Worm (Caenorhabditis elegans) whole organism, L4 larva: ENCODE results near the gene F58D12.1.
A peak's percentile ranks its signal among the peaks of the same experiment; 100 is the strongest.

Experiments
- F10B5.3 ChIP-seq: sonication (generic microtip); optimal IDR thresholded peaks from 2 replicates; lab custom pipeline; 2016; ENCODE audit warnings: mild to moderate bottlenecking, missing genetic modification characterization, missing compliant biosample characterization
- F26F4.8 ChIP-seq: fragments of 200-800 bp; sonication (Bioruptor generic); conservative IDR thresholded peaks from 2 replicates; pipeline ENCODE4 v1.3.6; 2022; ENCODE audit warnings: missing genetic modification characterization, missing compliant biosample characterization
- F37D6.2 ChIP-seq: sonication (generic microtip); optimal IDR thresholded peaks from 2 replicates; lab custom pipeline; 2016; ENCODE audit warnings: mild to moderate bottlenecking, missing genetic modification characterization, missing compliant biosample characterization
- R02D3.7 ChIP-seq: fragments of 150-350 bp; sonication (generic microtip); optimal IDR thresholded peaks from 3 replicates; lab custom pipeline; 2014; ENCODE audit warnings: missing biosample characterization, missing genetic modification characterization
- ZK546.5 ChIP-seq, 2 experiments: sonication (generic microtip); optimal IDR thresholded peaks; 2 replicates each; lab custom pipeline; 2017; ENCODE audit warnings: missing biosample characterization in 2 of 2, missing genetic modification characterization in 2 of 2
- aha-1 ChIP-seq: fragments of 150-350 bp; peaks from one replicate; lab custom pipeline; 2014; ENCODE audit warnings: missing biosample characterization, missing genetic modification characterization
- ceh-28 ChIP-seq: fragments of 150-350 bp; optimal IDR thresholded peaks from 2 replicates; lab custom pipeline; 2014; ENCODE audit warnings: missing biosample characterization, missing genetic modification reagents, missing genetic modification characterization
- ceh-32 ChIP-seq: sonication (generic microtip); optimal IDR thresholded peaks from 2 replicates; lab custom pipeline; 2016; ENCODE audit warnings: mild to moderate bottlenecking, missing genetic modification characterization, missing compliant biosample characterization; ENCODE audit not compliant: poor library complexity
- ceh-82 ChIP-seq: sonication (generic microtip); optimal IDR thresholded peaks from 2 replicates; lab custom pipeline; 2017; ENCODE audit warnings: missing biosample characterization, missing genetic modification characterization
- cey-2 ChIP-seq: sonication (generic microtip); optimal IDR thresholded peaks from 3 replicates; lab custom pipeline; 2017; ENCODE audit warnings: missing genetic modification characterization, mild to moderate bottlenecking, missing compliant biosample characterization, antibody characterized with exemption, borderline replicate concordance; ENCODE audit not compliant: insufficient read depth
- ctbp-1 ChIP-seq: fragments of 200-800 bp; sonication (Bioruptor generic); IDR thresholded peaks from 2 replicates; pipeline ENCODE4 v1.3.6; 2022; ENCODE audit warnings: missing genetic modification reagents, missing genetic modification characterization, missing compliant biosample characterization
- daf-16 ChIP-seq, 3 experiments: sonication (generic microtip); optimal IDR thresholded peaks; 2 replicates each; lab custom pipeline; 2016 to 2017; ENCODE audit warnings: missing genetic modification characterization in 3 of 3, missing genetic modification reagents in 3 of 3, mild to moderate bottlenecking in 2 of 3, missing compliant biosample characterization in 2 of 3, missing biosample characterization in 1 of 3, moderate library complexity in 1 of 3
- daf-19 ChIP-seq: fragments of 200-800 bp; sonication (Bioruptor generic); conservative IDR thresholded peaks from 2 replicates; pipeline ENCODE4 v1.3.6; 2022; ENCODE audit warnings: missing genetic modification characterization, missing compliant biosample characterization
- egl-27 ChIP-seq: sonication (generic microtip); optimal IDR thresholded peaks from 3 replicates; lab custom pipeline; 2017; ENCODE audit warnings: missing biosample characterization, missing genetic modification reagents, missing genetic modification characterization
- egl-43 ChIP-seq: fragments of 200-800 bp; sonication (Bioruptor generic); IDR thresholded peaks from 2 replicates; pipeline ENCODE4 v1.3.6; 2022; ENCODE audit warnings: missing genetic modification reagents, missing genetic modification characterization, missing compliant biosample characterization
- fkh-10 ChIP-seq: fragments of 150-350 bp; optimal IDR thresholded peaks from 2 replicates; lab custom pipeline; 2014; ENCODE audit warnings: missing biosample characterization, missing genetic modification reagents, missing genetic modification characterization
- fos-1 ChIP-seq: fragments of 150-350 bp; optimal IDR thresholded peaks from 2 replicates; lab custom pipeline; 2014; ENCODE audit warnings: missing biosample characterization, missing genetic modification characterization
- hif-1 ChIP-seq, 2 experiments: sonication (generic microtip); optimal IDR thresholded peaks; 2 replicates each; lab custom pipeline; 2016 to 2017; ENCODE audit warnings: missing compliant biosample characterization in 2 of 2, missing genetic modification characterization in 2 of 2, missing genetic modification reagents in 2 of 2, missing genotype in 2 of 2, mild to moderate bottlenecking in 1 of 2
- hlh-11 ChIP-seq: fragments of 200-800 bp; sonication (Bioruptor generic); optimal IDR thresholded peaks from 2 replicates; lab custom pipeline; 2018; ENCODE audit warnings: mild to moderate bottlenecking, missing genetic modification characterization, missing compliant biosample characterization
- lim-7 ChIP-seq: fragments of 200-800 bp; sonication (Bioruptor generic); IDR thresholded peaks from 2 replicates; pipeline ENCODE4 v1.3.6; 2022; ENCODE audit warnings: missing genetic modification characterization, missing compliant biosample characterization
- madf-9 ChIP-seq: fragments of 200-800 bp; sonication (Bioruptor generic); conservative IDR thresholded peaks from 2 replicates; pipeline ENCODE4 v1.3.6; 2022; ENCODE audit warnings: missing genetic modification reagents, missing genetic modification characterization, missing compliant biosample characterization
- mep-1 ChIP-seq: fragments of 150-350 bp; sonication (generic microtip); optimal IDR thresholded peaks from 3 replicates; lab custom pipeline; 2014; ENCODE audit warnings: missing biosample characterization, missing genetic modification characterization
- nhr-25 ChIP-seq: sonication (generic microtip); optimal IDR thresholded peaks from 2 replicates; lab custom pipeline; 2017; ENCODE audit warnings: missing genetic modification characterization, mild to moderate bottlenecking, missing compliant biosample characterization, antibody characterized with exemption, moderate library complexity, borderline replicate concordance; ENCODE audit not compliant: insufficient read depth
- nhr-28 ChIP-seq: fragments of 150-350 bp; optimal IDR thresholded peaks from 2 replicates; lab custom pipeline; 2014; ENCODE audit warnings: missing biosample characterization, missing genetic modification characterization
- nhr-41 ChIP-seq: fragments of 200-800 bp; sonication (Bioruptor generic); IDR thresholded peaks from 2 replicates; pipeline ENCODE4 v1.3.6; 2022; ENCODE audit warnings: missing genetic modification reagents, missing genetic modification characterization, missing compliant biosample characterization
- nhr-76 ChIP-seq: fragments of 150-350 bp; optimal IDR thresholded peaks from 2 replicates; lab custom pipeline; 2014; ENCODE audit warnings: missing biosample characterization, missing genetic modification characterization
- pqm-1 ChIP-seq: sonication (generic microtip); optimal IDR thresholded peaks from 2 replicates; lab custom pipeline; 2017; ENCODE audit warnings: missing biosample characterization, missing genetic modification characterization
- sdz-12 ChIP-seq: fragments of 200-800 bp; sonication (Bioruptor generic); optimal IDR thresholded peaks from 2 replicates; lab custom pipeline; 2018; ENCODE audit warnings: mild to moderate bottlenecking, missing genetic modification characterization, missing compliant biosample characterization
- spr-3 ChIP-seq: fragments of 200-800 bp; sonication (Bioruptor generic); optimal IDR thresholded peaks from 2 replicates; lab custom pipeline; 2018; ENCODE audit warnings: mild to moderate bottlenecking, missing genetic modification characterization, missing compliant biosample characterization
- tra-1 ChIP-seq: fragments of 200-800 bp; sonication (Bioruptor generic); IDR thresholded peaks from 2 replicates; pipeline ENCODE4 v1.3.6; 2022; ENCODE audit warnings: missing genetic modification reagents, missing genetic modification characterization, missing compliant biosample characterization
- unc-62 ChIP-seq, 3 experiments: fragments of 150-350 bp in 1 of 3; sonication (generic microtip); optimal IDR thresholded peaks in 2 of 3; peaks in 1 of 3; 1 replicate in 1 of 3; 2 replicates in 2 of 3; lab custom pipeline; 2014 to 2017; ENCODE audit warnings: missing biosample characterization in 3 of 3, missing genetic modification characterization in 3 of 3, missing genetic modification reagents in 3 of 3, missing genotype in 1 of 3
- zip-2 ChIP-seq: fragments of 150-350 bp; optimal IDR thresholded peaks from 2 replicates; lab custom pipeline; 2014; ENCODE audit warnings: missing biosample characterization, missing genetic modification characterization
- ztf-11 ChIP-seq: fragments of 150-350 bp; optimal IDR thresholded peaks from 2 replicates; lab custom pipeline; 2014; ENCODE audit warnings: missing biosample characterization, missing genetic modification characterization

Gene F58D12.1

ce11 chrV:14014395-14014794 lies 35.0 kb upstream of the F58D12.1 start, which contains the start of gene end-3:
Gene end-3 (plus strand): TSS chrV:14014695.
- TF ChIP-seq cey-2 (tag; lab: Kevin White, UChicago) (no peak), lim-7 (no peak), mep-1 (tag; lab: Kevin White, UChicago) (no peak), daf-19 (GFP tag; lab: Robert Waterston, UW) (no peak), ZK546.5 (tag; optimal IDR thresholded peaks at IDR 0.05; lab: Kevin White, UChicago) (no peak), F37D6.2 (tag; lab: Kevin White, UChicago) (no peak)

- TF ChIP-seq daf-16 (GFP tag; optimal IDR thresholded peaks at IDR 0.05; lab: Kevin White, UChicago) (no peak), daf-16 (tag; optimal IDR thresholded peaks at IDR 0.05; lab: Kevin White, UChicago) (no peak), nhr-25 (no peak), F10B5.3 (tag; lab: Kevin White, UChicago) (no peak), ctbp-1 (GFP tag; lab: Robert Waterston, UW) (no peak), R02D3.7 (tag; lab: Kevin White, UChicago) (no peak), nhr-41 (no peak), F26F4.8 (GFP tag; lab: Robert Waterston, UW) (no peak), fkh-10 (GFP tag; lab: Kevin White, UChicago) (no peak), egl-43 (GFP tag; lab: Robert Waterston, UW) (no peak), ceh-28 (tag; lab: Kevin White, UChicago) (no peak), cey-2 (tag; lab: Kevin White, UChicago) (no peak), ceh-82 (tag; lab: Kevin White, UChicago) (no peak), spr-3 (GFP tag; lab: Kevin White, UChicago) (no peak), unc-62 (GFP tag; optimal IDR thresholded peaks at IDR 0.05 in 1 of 2; lab: Kevin White, UChicago) (no peak), unc-62 (tag; optimal IDR thresholded peaks at IDR 0.05; lab: Kevin White, UChicago) (no peak), madf-9 (GFP tag; lab: Robert Waterston, UW) (no peak), ztf-11 (tag; lab: Kevin White, UChicago) (no peak), sdz-12 (GFP tag; lab: Kevin White, UChicago) (no peak)
- TF ChIP-seq, all 104 proteins: peak for 0
Measured at ce11 chrV:14017476-14017875, 31.9 kb upstream of the F58D12.1 start, which contains the start of gene srh-308. Gene srh-308 (minus strand): TSS chrV:14017576.

- peak; percentile 69 for TF ChIP-seq nhr-28
- TF ChIP-seq hlh-11 (tag; lab: Kevin White, UChicago), result peak; percentile 44
- peak; percentile 60 for TF ChIP-seq pqm-1 (tag; lab: Kevin White, UChicago)
- TF ChIP-seq tra-1 (GFP tag; lab: Robert Waterston, UW), result no peak
Measured at ce11 chrV:14018640-14019039, 30.7 kb upstream of the F58D12.1 start, which contains the start of the genes mtl-2 and T08G5.1. Gene mtl-2 (minus strand): TSS chrV:14018673. Gene T08G5.1 (plus strand): TSS chrV:14018766.

- TF ChIP-seq ceh-32 (no peak), egl-27 (tag; lab: Kevin White, UChicago) (no peak), zip-2 (tag; lab: Kevin White, UChicago) (no peak), aha-1 (peak; percentile 7), nhr-76 (tag; lab: Kevin White, UChicago) (no peak), hif-1 (tag; optimal IDR thresholded peaks at IDR 0.05; lab: Kevin White, UChicago) (no peak), fos-1 (tag; lab: Kevin White, UChicago) (no peak)
Measured at ce11 chrV:14023074-14023473, 26.3 kb upstream of the F58D12.1 start, which contains the start of gene T08G5.15. Gene T08G5.15 (minus strand): TSS chrV:14023174.
